Worm (Caenorhabditis elegans): ENCODE measurements around the gene ins-19.

ins-19 gene

ce11 chrII:3126341-3126740 is at the start of gene ins-19:
Gene ins-19, minus strand, starts transcription at chrII:3126441.
- TF ChIP-seq hmg-11 (tag; optimal IDR thresholded peaks at IDR 0.05) = no peak
- TF ChIP-seq nhr-11 (tag; optimal IDR thresholded peaks at IDR 0.05) = no peak
- TF ChIP-seq elt-3 (tag; optimal IDR thresholded peaks at IDR 0.05) = no peak
- no peak for TF ChIP-seq egl-27 (tag; optimal IDR thresholded peaks at IDR 0.05)
- no peak for TF ChIP-seq nfya-1 (tag; optimal IDR thresholded peaks at IDR 0.05; ENCODE audit: insufficient read depth)
- no peak for TF ChIP-seq fkh-10 (GFP tag; optimal IDR thresholded peaks at IDR 0.05)
- no peak for TF ChIP-seq ZK546.5 (tag; optimal IDR thresholded peaks at IDR 0.05)
- no peak for TF ChIP-seq eor-1 (tag; optimal IDR thresholded peaks at IDR 0.05)
- TF ChIP-seq nhr-43 (tag; optimal IDR thresholded peaks at IDR 0.05; ENCODE audit: poor library complexity, severe bottlenecking) = no peak
- TF ChIP-seq aly-2 (tag; optimal IDR thresholded peaks at IDR 0.05) = no peak
- no peak for TF ChIP-seq tbx-2 (tag; optimal IDR thresholded peaks at IDR 0.05)
- TF ChIP-seq ceh-9 (tag; optimal IDR thresholded peaks at IDR 0.05) = no peak
- no peak for TF ChIP-seq nhr-25 (tag; optimal IDR thresholded peaks at IDR 0.05)
- no peak for TF ChIP-seq unc-39 (tag; optimal IDR thresholded peaks at IDR 0.05)
- TF ChIP-seq fos-1 (tag; optimal IDR thresholded peaks at IDR 0.05) = no peak
- TF ChIP-seq elt-1 (tag; optimal IDR thresholded peaks at IDR 0.05) = no peak
- TF ChIP-seq mml-1 (tag; optimal IDR thresholded peaks at IDR 0.05) = no peak
- TF ChIP-seq sea-2 (GFP tag; optimal IDR thresholded peaks at IDR 0.05) = no peak
- no peak for TF ChIP-seq unc-62 (GFP tag; optimal IDR thresholded peaks at IDR 0.05)
- no peak for TF ChIP-seq lsy-12 (tag; optimal IDR thresholded peaks at IDR 0.05)

ce11 chrII:3172176-3172575 is 45.9 kb upstream of the ins-19 start, which contains the start of gene Y27F2A.10:
Gene Y27F2A.10, minus strand, starts transcription at chrII:3172276.
- TF ChIP-seq daf-12 (tag; optimal IDR thresholded peaks at IDR 0.05) = no peak
- no peak for TF ChIP-seq ztf-4 (tag; optimal IDR thresholded peaks at IDR 0.05)
- TF ChIP-seq zag-1 (tag; optimal IDR thresholded peaks at IDR 0.05) = no peak
- no peak for TF ChIP-seq nhr-67 (tag; optimal IDR thresholded peaks at IDR 0.05)
- no peak for TF ChIP-seq snpc-4 (tag; optimal IDR thresholded peaks at IDR 0.05)
- TF ChIP-seq nhr-77 (tag; optimal IDR thresholded peaks at IDR 0.05) = no peak
- TF ChIP-seq ama-1 (optimal IDR thresholded peaks at IDR 0.05) = no peak
- no peak for TF ChIP-seq unc-39 (tag; optimal IDR thresholded peaks at IDR 0.05)
- no peak for TF ChIP-seq elt-1 (tag; optimal IDR thresholded peaks at IDR 0.05)
- TF ChIP-seq elt-3 (tag; optimal IDR thresholded peaks at IDR 0.05) = no peak
- TF ChIP-seq pqm-1 (tag; optimal IDR thresholded peaks at IDR 0.05) = no peak
- TF ChIP-seq egl-27 (tag; optimal IDR thresholded peaks at IDR 0.05) = no peak
- TF ChIP-seq fkh-2 (tag; optimal IDR thresholded peaks at IDR 0.05) = no peak
- no peak for TF ChIP-seq ceh-82 (tag; optimal IDR thresholded peaks at IDR 0.05)
- no peak for TF ChIP-seq lsy-12 (tag; optimal IDR thresholded peaks at IDR 0.05)
- TF ChIP-seq ztf-11 (tag; optimal IDR thresholded peaks at IDR 0.05) = no peak

- TF ChIP-seq nhr-25 (tag; optimal IDR thresholded peaks at IDR 0.05) = no peak
Observed at ce11 chrII:3170089-3170488, 43.8 kb upstream of the ins-19 start, which contains the start of gene fbxc-55. Gene fbxc-55, minus strand, starts transcription at chrII:3170189.

ce11 chrII:3158985-3159384 is 32.7 kb upstream of the ins-19 start, which contains the start of gene sri-34:
Gene sri-34, minus strand, starts transcription at chrII:3159085.
- TF ChIP-seq elt-3 (tag; optimal IDR thresholded peaks at IDR 0.05) = no peak
- no peak for TF ChIP-seq ceh-82 (tag; optimal IDR thresholded peaks at IDR 0.05)
- TF ChIP-seq nhr-43 (tag; optimal IDR thresholded peaks at IDR 0.05; ENCODE audit: poor library complexity, severe bottlenecking) = no peak
- TF ChIP-seq mdl-1 (tag; optimal IDR thresholded peaks at IDR 0.05) = no peak
- no peak for TF ChIP-seq jun-1 (tag; optimal IDR thresholded peaks at IDR 0.05)
- TF ChIP-seq lin-39 (tag; optimal IDR thresholded peaks at IDR 0.05) = no peak
- TF ChIP-seq nhr-237 (tag; optimal IDR thresholded peaks at IDR 0.05) = no peak
- TF ChIP-seq eor-1 (tag; optimal IDR thresholded peaks at IDR 0.05) = no peak

- TF ChIP-seq nhr-67 (tag; optimal IDR thresholded peaks at IDR 0.05) (no peak), egl-27 (tag; optimal IDR thresholded peaks at IDR 0.05) (no peak), mml-1 (tag; optimal IDR thresholded peaks at IDR 0.05) (no peak), nhr-237 (tag; optimal IDR thresholded peaks at IDR 0.05) (no peak), jun-1 (tag; optimal IDR thresholded peaks at IDR 0.05) (no peak), ceh-28 (tag; optimal IDR thresholded peaks at IDR 0.05) (no peak), ama-1 (optimal IDR thresholded peaks at IDR 0.05) (no peak), nhr-12 (tag; optimal IDR thresholded peaks at IDR 0.05) (no peak), fkh-2 (tag; optimal IDR thresholded peaks at IDR 0.05) (no peak)
Observed at ce11 chrII:3156749-3157148, 30.5 kb upstream of the ins-19 start, which contains the start of gene sri-33. Gene sri-33, minus strand, starts transcription at chrII:3156849.
